Worm (Caenorhabditis elegans) whole organism, L1 larva: ENCODE results near the gene K11E4.6.

Source experiments
- ama-1 ChIP-seq: fragments of 150-350 bp; optimal IDR thresholded peaks from 2 replicates; lab custom pipeline; 2014
- egl-27 ChIP-seq, 2 experiments: fragments of 150-350 bp in 1 of 2; sonication (generic microtip); optimal IDR thresholded peaks; 3 replicates each; lab custom pipeline; 2017 to 2018; ENCODE audit warnings: missing biosample characterization in 2 of 2, missing genetic modification characterization in 2 of 2, missing genetic modification reagents in 2 of 2
- elt-3 ChIP-seq, 6 experiments: fragments of 150-350 bp in 1 of 6; sonication (generic microtip); optimal IDR thresholded peaks; 2 replicates each; lab custom pipeline; 2017 to 2018; ENCODE audit warnings: missing biosample characterization in 6 of 6, missing genetic modification characterization in 6 of 6, inconsistent platforms in 1 of 6
- hpl-2 ChIP-seq: fragments of 150-350 bp; optimal IDR thresholded peaks from 2 replicates; lab custom pipeline; 2014; ENCODE audit warnings: missing biosample characterization, missing genetic modification reagents, missing genetic modification characterization
- jun-1 ChIP-seq: fragments of 150-350 bp; optimal IDR thresholded peaks from 2 replicates; lab custom pipeline; 2014; ENCODE audit warnings: missing biosample characterization, missing genetic modification reagents, missing genetic modification characterization
- lin-39 ChIP-seq: fragments of 150-350 bp; optimal IDR thresholded peaks from 2 replicates; lab custom pipeline; 2014; ENCODE audit warnings: missing biosample characterization, missing genetic modification reagents, missing genetic modification characterization
- rnt-1 ChIP-seq: sonication (generic microtip); optimal IDR thresholded peaks from 2 replicates; lab custom pipeline; 2016; ENCODE audit warnings: mild to moderate bottlenecking, missing genetic modification characterization, moderate library complexity, missing compliant biosample characterization
- snpc-4 ChIP-seq: fragments of 150-350 bp; optimal IDR thresholded peaks from 2 replicates; lab custom pipeline; 2014; ENCODE audit warnings: missing biosample characterization, missing genetic modification characterization

- TF ChIP-seq ama-1 (no peak), jun-1 (tag; lab: Kevin White, UChicago) (no peak), egl-27 (tag; optimal IDR thresholded peaks at IDR 0.05; lab: Kevin White, UChicago) (no peak), snpc-4 (no peak), elt-3 (tag; optimal IDR thresholded peaks at IDR 0.05; lab: Kevin White, UChicago) (no peak), lin-39 (tag; lab: Kevin White, UChicago) (no peak), hpl-2 (no peak), rnt-1 (tag; lab: Kevin White, UChicago) (no peak)
These were observed 22.3 kb downstream of the K11E4.6 start, which contains the start of gene nhr-71 for ce11 chrX:13746661-13747365.
